Fruit fly (Drosophila melanogaster): ENCODE measurements around the gene nej.

DNA sequence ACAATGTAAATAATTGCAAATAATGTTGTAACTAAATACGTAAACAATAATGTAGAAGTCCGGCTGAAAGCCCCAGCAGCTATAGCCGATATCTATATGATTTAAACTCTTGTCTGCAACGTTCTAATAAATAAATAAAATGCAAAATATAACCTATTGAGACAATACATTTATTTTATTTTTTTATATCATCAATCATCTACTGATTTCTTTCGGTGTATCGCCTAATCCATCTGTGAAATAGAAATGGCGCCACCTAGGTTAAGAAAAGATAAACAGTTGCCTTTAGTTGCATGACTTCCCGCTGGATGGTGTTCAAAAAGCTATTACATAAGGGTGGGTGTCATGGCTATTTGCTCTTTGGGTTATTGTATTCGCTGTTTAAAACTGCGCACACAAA, 757 bp upstream of the nej start:
- TF ChIP-seq psq (optimal IDR thresholded peaks at IDR 0.05) = no peak
- TF ChIP-seq Sin3A (optimal IDR thresholded peaks at IDR 0.05) = no peak
- no peak for TF ChIP-seq ttk (optimal IDR thresholded peaks at IDR 0.05)
- TF ChIP-seq Myc (optimal IDR thresholded peaks at IDR 0.05) = no peak
- TF ChIP-seq h (optimal IDR thresholded peaks at IDR 0.05) = no peak

Measured in Kc167 (cell line).